Fruit fly (Drosophila melanogaster): ENCODE measurements around the gene CG9592.
A peak's percentile ranks its signal among the peaks of the same experiment; 100 is the strongest.

The CG9592 gene

DNA sequence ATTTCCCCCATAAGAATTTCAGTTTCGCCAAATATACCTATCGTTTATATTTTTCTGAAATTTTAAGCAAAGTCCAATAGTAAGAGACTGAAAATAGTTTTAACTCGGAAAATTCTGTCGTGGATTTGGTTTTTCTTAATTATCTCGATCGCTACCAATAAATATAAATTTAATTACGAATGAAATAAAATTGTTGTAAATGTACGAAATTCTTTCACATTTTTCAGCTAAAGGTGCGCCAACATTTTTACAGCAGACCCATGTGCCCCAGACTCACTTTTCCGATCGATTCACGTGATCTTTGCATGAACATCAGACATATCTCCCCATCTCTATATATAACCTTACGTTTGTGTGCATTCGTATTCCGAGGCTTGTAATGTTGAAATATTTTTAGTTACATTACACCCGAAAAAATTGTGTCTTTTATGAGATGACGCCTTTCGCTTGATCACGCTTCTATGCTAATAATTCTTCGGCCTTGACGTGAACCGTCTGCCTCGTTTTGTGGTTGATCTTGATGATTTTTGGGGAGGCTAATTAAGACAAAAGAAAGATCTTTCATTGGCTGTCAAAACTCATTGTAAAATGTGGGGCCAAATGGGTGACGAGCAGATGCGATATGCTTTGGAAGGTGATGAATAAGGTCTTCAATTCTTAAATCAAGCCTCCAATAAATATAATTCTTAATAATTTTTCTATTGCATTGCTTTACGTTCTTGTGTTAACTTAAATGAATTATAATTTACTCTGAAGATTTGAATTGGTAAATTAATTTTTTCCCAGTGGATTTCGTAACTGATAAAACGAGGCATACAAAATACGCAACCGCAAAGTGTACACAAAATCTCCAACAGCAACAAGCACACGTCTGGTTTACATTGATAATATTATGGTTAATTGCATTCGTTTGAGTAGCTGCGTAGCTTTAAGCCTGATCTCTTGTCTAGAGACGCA is 27.6 kb downstream of the CG9592 start (continued):
- TF ChIP-seq Hr78 (GFP tag; optimal IDR thresholded peaks at IDR 0.05), result peak in 1 of 2 experiments; percentile 48
- TF ChIP-seq dysf (GFP tag; IDR thresholded peaks at IDR 0.05), result peak; percentile 66; the same call in 1 of the 3 replicates
- TF ChIP-seq CG30020 (tag; optimal IDR thresholded peaks at IDR 0.05), result no peak
- no peak for TF ChIP-seq tup (GFP tag; optimal IDR thresholded peaks at IDR 0.05)
- peak; percentile 60 for TF ChIP-seq row (GFP tag; IDR thresholded peaks at IDR 0.05)
- no peak for TF ChIP-seq vfl (GFP tag; optimal IDR thresholded peaks at IDR 0.05)
- no peak for TF ChIP-seq fru (optimal IDR thresholded peaks at IDR 0.05)
- no peak for TF ChIP-seq sens-2 (GFP tag; IDR thresholded peaks at IDR 0.05)
- no peak for TF ChIP-seq CG3838 (GFP tag; optimal IDR thresholded peaks at IDR 0.05)
- no peak; the same call in 1 of the 2 replicates for TF ChIP-seq ara (GFP tag; IDR thresholded peaks at IDR 0.05)
- peak; percentile 44 for TF ChIP-seq CG12104 (GFP tag; optimal IDR thresholded peaks at IDR 0.05)
- no peak for TF ChIP-seq Dip3 (GFP tag; optimal IDR thresholded peaks at IDR 0.05)
- no peak for TF ChIP-seq pzg (GFP tag; optimal IDR thresholded peaks at IDR 0.05)
- peak; percentile 58 for TF ChIP-seq CG18619 (GFP tag; optimal IDR thresholded peaks at IDR 0.05)
- TF ChIP-seq B-H2 (GFP tag; optimal IDR thresholded peaks at IDR 0.05), result no peak
- TF ChIP-seq aop (GFP tag; IDR thresholded peaks at IDR 0.05), result no peak
- TF ChIP-seq Eip74EF (GFP tag; optimal IDR thresholded peaks at IDR 0.05), result peak in 1 of 2 experiments; percentile 33
- peak; percentile 74; the same call in 1 of the 2 replicates for TF ChIP-seq CG31441 (GFP tag; IDR thresholded peaks at IDR 0.05)
- TF ChIP-seq prd (optimal IDR thresholded peaks at IDR 0.05), result no peak
- peak; percentile 38; the same call in 1 of the 3 replicates for TF ChIP-seq prd (GFP tag; IDR thresholded peaks at IDR 0.05)
- TF ChIP-seq HLH4C (GFP tag; IDR thresholded peaks at IDR 0.05; ENCODE audit: partially characterized antibody), result no peak
- peak; percentile 28 for TF ChIP-seq CG1529 (GFP tag; optimal IDR thresholded peaks at IDR 0.05)
- TF ChIP-seq CG12659 (GFP tag; optimal IDR thresholded peaks at IDR 0.05), result peak; percentile 55
- no peak for TF ChIP-seq CG7357 (GFP tag; IDR thresholded peaks at IDR 0.05)
- no peak for TF ChIP-seq cas (GFP tag; IDR thresholded peaks at IDR 0.05)
- no peak for TF ChIP-seq CG2875 (GFP tag; optimal IDR thresholded peaks at IDR 0.05)
- no peak for TF ChIP-seq ham (GFP tag; IDR thresholded peaks at IDR 0.05)
- TF ChIP-seq unc-4 (GFP tag; IDR thresholded peaks at IDR 0.05; ENCODE audit: partially characterized antibody), result no peak
- TF ChIP-seq Trl (optimal IDR thresholded peaks at IDR 0.05), result no peak
- no peak for TF ChIP-seq Trl (GFP tag; optimal IDR thresholded peaks at IDR 0.05)
- TF ChIP-seq psq (GFP tag; optimal IDR thresholded peaks at IDR 0.05), result no peak
- no peak for TF ChIP-seq CG17568 (GFP tag; optimal IDR thresholded peaks at IDR 0.05)
- no peak for TF ChIP-seq Stat92E (GFP tag; optimal IDR thresholded peaks at IDR 0.05)
- TF ChIP-seq CG30431 (GFP tag; optimal IDR thresholded peaks at IDR 0.05), result no peak
- TF ChIP-seq luna (GFP tag; optimal IDR thresholded peaks at IDR 0.05), result no peak
- TF ChIP-seq CG8388 (GFP tag; optimal IDR thresholded peaks at IDR 0.05), result peak; percentile 44
- TF ChIP-seq lov (optimal IDR thresholded peaks at IDR 0.05), result no peak
- no peak for TF ChIP-seq lov (GFP tag; IDR thresholded peaks at IDR 0.05)
- TF ChIP-seq ato (GFP tag; IDR thresholded peaks at IDR 0.05; ENCODE audit: partially characterized antibody), result no peak
- peak; percentile 23 for TF ChIP-seq Six4 (GFP tag; optimal IDR thresholded peaks at IDR 0.05)
- TF ChIP-seq CG7745 (tag; optimal IDR thresholded peaks at IDR 0.05), result no peak
- no peak for TF ChIP-seq gro (GFP tag; optimal IDR thresholded peaks at IDR 0.05)
- no peak for TF ChIP-seq Sry-δ (GFP tag; optimal IDR thresholded peaks at IDR 0.05)
- TF ChIP-seq CG32767 (GFP tag; IDR thresholded peaks at IDR 0.05), result no peak
- no peak for TF ChIP-seq CG10431 (GFP tag; optimal IDR thresholded peaks at IDR 0.05)
- TF ChIP-seq crp (GFP tag; optimal IDR thresholded peaks at IDR 0.05), result no peak
- TF ChIP-seq CG4282 (GFP tag; optimal IDR thresholded peaks at IDR 0.05), result no peak
- no peak for TF ChIP-seq cg (GFP tag; optimal IDR thresholded peaks at IDR 0.05)
- peak; percentile 56 for TF ChIP-seq cwo (GFP tag; optimal IDR thresholded peaks at IDR 0.05)

Data from whole organism, embryonic.